Fruit fly (Drosophila melanogaster) whole organism, pupa: ENCODE measurements around the gene PIG-Wb.

ENCODE experiments used
- CG10348 ChIP-seq: fragments of 200-800 bp; sonication (Bioruptor generic); IDR thresholded peaks from 2 replicates; pipeline ENCODE4 v1.3.6; 2022; ENCODE audit warnings: missing biosample characterization, missing genetic modification characterization
- CG12605 ChIP-seq: fragments of 200-800 bp; sonication (Bioruptor generic); IDR thresholded peaks from 2 replicates; pipeline ENCODE4 v1.3.6; 2022; ENCODE audit warnings: missing biosample characterization, missing genetic modification characterization
- CG13204 ChIP-seq: fragments of 200-800 bp; sonication (Bioruptor generic); optimal IDR thresholded peaks from 2 replicates; lab custom pipeline; 2018; ENCODE audit warnings: missing biosample characterization, mild to moderate bottlenecking, missing genetic modification characterization, moderate library complexity
- CG14655 ChIP-seq: fragments of 200-800 bp; sonication (Bioruptor generic); optimal IDR thresholded peaks from 3 replicates; lab custom pipeline; 2017; ENCODE audit warnings: mild to moderate bottlenecking, missing biosample characterization, missing genetic modification reagents, missing genetic modification characterization
- CG15710 ChIP-seq: fragments of 200-800 bp; sonication (Bioruptor generic); optimal IDR thresholded peaks from 2 replicates; lab custom pipeline; 2018; ENCODE audit warnings: missing biosample characterization, mild to moderate bottlenecking, missing genetic modification characterization, moderate library complexity
- CG17806 ChIP-seq: fragments of 200-800 bp; sonication (Bioruptor generic); optimal IDR thresholded peaks from 2 replicates; lab custom pipeline; 2018; ENCODE audit warnings: missing biosample characterization, mild to moderate bottlenecking, missing genetic modification characterization, moderate library complexity
- CG32121 ChIP-seq: fragments of 200-800 bp; sonication (Bioruptor generic); IDR thresholded peaks from 2 replicates; pipeline ENCODE4 v1.3.6; 2022; ENCODE audit warnings: missing biosample characterization, missing genetic modification characterization
- CG34367 ChIP-seq: fragments of 200-800 bp; sonication (Bioruptor generic); optimal IDR thresholded peaks from 2 replicates; lab custom pipeline; 2018; ENCODE audit warnings: missing biosample characterization, mild to moderate bottlenecking, missing genetic modification characterization
- CG4496 ChIP-seq: fragments of 200-800 bp; sonication (Bioruptor generic); IDR thresholded peaks from 3 replicates; pipeline ENCODE4 v1.3.6; 2022; ENCODE audit warnings: missing biosample characterization, missing genetic modification characterization
- CG8159 ChIP-seq: fragments of 200-800 bp; sonication (Bioruptor generic); optimal IDR thresholded peaks from 3 replicates; lab custom pipeline; 2018; ENCODE audit warnings: missing biosample characterization, mild to moderate bottlenecking, missing genetic modification characterization, moderate library complexity
- CG8301 ChIP-seq: fragments of 200-800 bp; sonication (Bioruptor generic); optimal IDR thresholded peaks from 2 replicates; lab custom pipeline; 2018; ENCODE audit warnings: missing biosample characterization, mild to moderate bottlenecking, missing genetic modification characterization
- CG9948 ChIP-seq: fragments of 200-800 bp; sonication (Bioruptor generic); optimal IDR thresholded peaks from 2 replicates; lab custom pipeline; 2018; ENCODE audit warnings: missing biosample characterization, mild to moderate bottlenecking, missing genetic modification characterization, moderate library complexity
- D1 ChIP-seq: fragments of 200-800 bp; sonication (Bioruptor generic); optimal IDR thresholded peaks from 2 replicates; lab custom pipeline; 2018; ENCODE audit warnings: missing biosample characterization, mild to moderate bottlenecking, missing genetic modification characterization, moderate library complexity
- EcR ChIP-seq: fragments of 200-800 bp; sonication (Bioruptor generic); optimal IDR thresholded peaks from 3 replicates; lab custom pipeline; 2019; ENCODE audit warnings: missing biosample characterization, missing genetic modification characterization, mild to moderate bottlenecking, moderate library complexity, missing genetic modification reagents
- Ets98B ChIP-seq: fragments of 200-800 bp; sonication (Bioruptor generic); IDR thresholded peaks from 2 replicates; pipeline ENCODE4 v1.3.6; 2022; ENCODE audit warnings: missing biosample characterization, missing genetic modification characterization
- Pif1A ChIP-seq: fragments of 200-800 bp; sonication (Bioruptor generic); optimal IDR thresholded peaks from 3 replicates; lab custom pipeline; 2016; ENCODE audit warnings: missing biosample characterization, missing genetic modification characterization
- Pif1B ChIP-seq: fragments of 200-800 bp; sonication (Bioruptor generic); optimal IDR thresholded peaks from 3 replicates; lab custom pipeline; 2016; ENCODE audit warnings: missing biosample characterization, missing genetic modification characterization
- Snoo ChIP-seq: fragments of 200-800 bp; sonication (Bioruptor generic); optimal IDR thresholded peaks from 3 replicates; lab custom pipeline; 2017; ENCODE audit warnings: missing biosample characterization, mild to moderate bottlenecking, missing genetic modification characterization, inconsistent platforms
- fd96Ca ChIP-seq: fragments of 200-800 bp; sonication (Bioruptor generic); IDR thresholded peaks from 3 replicates; pipeline ENCODE4 v1.3.6; 2022; ENCODE audit warnings: missing biosample characterization, missing genetic modification characterization
- gl ChIP-seq: fragments of 200-800 bp; sonication (Bioruptor generic); optimal IDR thresholded peaks from 2 replicates; lab custom pipeline; 2018; ENCODE audit warnings: missing biosample characterization, mild to moderate bottlenecking, missing genetic modification characterization
- rn ChIP-seq: fragments of 200-800 bp; sonication (Bioruptor generic); IDR thresholded peaks from 2 replicates; pipeline ENCODE4 v1.3.6; 2022; ENCODE audit warnings: missing biosample characterization, missing genetic modification characterization

Gene PIG-Wb

DNA sequence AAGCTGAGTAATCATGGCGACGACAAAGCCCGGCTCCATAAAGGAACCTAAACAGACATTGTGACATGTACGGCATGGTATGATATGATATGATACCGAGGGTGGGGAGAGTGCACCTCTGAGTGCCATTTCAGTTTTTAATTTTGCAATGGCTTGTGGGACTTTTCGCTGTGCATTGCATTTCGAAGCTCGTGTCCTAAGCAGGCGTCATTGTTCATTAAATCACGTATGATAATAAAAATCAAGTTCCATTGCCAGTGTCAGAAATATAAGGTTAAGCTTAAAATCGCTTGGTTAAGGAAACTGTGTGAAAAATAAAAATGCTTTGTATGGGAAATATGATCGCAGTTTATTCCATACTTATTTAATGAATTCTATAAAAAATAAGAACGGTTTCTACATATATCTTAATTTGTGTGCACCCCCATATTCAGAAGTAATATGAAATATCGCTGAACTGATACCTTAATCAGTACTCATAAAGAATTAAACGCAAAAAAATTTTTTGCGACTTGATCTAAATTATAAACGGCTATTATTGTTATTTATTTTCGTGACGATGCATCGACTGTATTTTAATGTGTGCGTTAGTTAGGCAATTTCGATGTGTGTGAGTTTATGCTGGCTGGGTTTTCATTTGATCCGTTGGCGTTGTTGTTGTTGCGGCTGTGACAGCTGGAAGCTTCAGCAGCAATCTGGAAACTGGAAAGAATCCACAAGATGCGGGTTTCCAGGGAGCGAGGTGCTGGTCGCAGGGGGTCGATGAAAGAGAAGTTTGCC, 8.3 kb downstream of the PIG-Wb start:
- TF ChIP-seq CG8159 (no peak), CG15710 (no peak), CG17806 (tag; lab: Kevin White, UChicago) (no peak), CG34367 (tag; lab: Kevin White, UChicago) (no peak), Pif1A (no peak), Ets98B (GFP tag; lab: Robert Waterston, UW) (no peak), EcR (GFP tag; lab: Kevin White, UChicago) (no peak), gl (tag; lab: Kevin White, UChicago) (no peak), Snoo (tag; lab: Kevin White, UChicago) (no peak), CG14655 (GFP tag; lab: Kevin White, UChicago) (no peak), Pif1B (GFP tag; lab: Kevin White, UChicago) (no peak), CG12605 (GFP tag; lab: Robert Waterston, UW) (no peak), CG13204 (GFP tag; lab: Kevin White, UChicago) (no peak), CG10348 (GFP tag; lab: Robert Waterston, UW) (no peak), rn (no peak), D1 (tag; lab: Kevin White, UChicago) (no peak), CG32121 (GFP tag; lab: Robert Waterston, UW) (no peak)

DNA sequence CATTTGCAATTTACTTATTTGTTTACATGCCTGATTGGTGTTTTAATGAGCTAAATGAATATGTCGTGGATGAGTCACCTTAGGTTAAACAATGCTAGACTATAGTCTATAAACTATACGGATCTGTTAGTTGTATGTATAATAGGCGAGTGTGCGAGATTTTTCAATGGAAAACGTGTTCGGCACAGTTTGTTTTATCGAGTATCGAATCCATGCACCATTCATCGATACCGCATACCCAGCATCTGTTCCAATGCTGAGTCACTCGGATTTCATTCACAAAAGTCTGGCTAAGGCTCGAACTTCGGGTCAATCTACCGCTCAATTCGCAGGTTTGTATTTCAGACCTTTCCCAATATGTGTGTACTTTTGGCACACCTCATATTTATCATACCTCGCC, 10.5 kb downstream of the PIG-Wb start:
- TF ChIP-seq CG34367 (tag; lab: Kevin White, UChicago) = no peak
- no peak for TF ChIP-seq CG8159
- no peak for TF ChIP-seq gl (tag; lab: Kevin White, UChicago)
- no peak for TF ChIP-seq Pif1A
- no peak for TF ChIP-seq CG14655 (GFP tag; lab: Kevin White, UChicago)
- TF ChIP-seq fd96Ca = no peak
- TF ChIP-seq CG12605 (GFP tag; lab: Robert Waterston, UW) = no peak
- no peak for TF ChIP-seq Pif1B (GFP tag; lab: Kevin White, UChicago)
- no peak for TF ChIP-seq CG17806 (tag; lab: Kevin White, UChicago)
- no peak for TF ChIP-seq CG8301 (tag; lab: Kevin White, UChicago)
- no peak for TF ChIP-seq CG9948
- TF ChIP-seq CG32121 (GFP tag; lab: Robert Waterston, UW) = no peak
- TF ChIP-seq Ets98B (GFP tag; lab: Robert Waterston, UW) = no peak
- no peak for TF ChIP-seq D1 (tag; lab: Kevin White, UChicago)
- no peak for TF ChIP-seq Snoo (tag; lab: Kevin White, UChicago)
- no peak for TF ChIP-seq CG10348 (GFP tag; lab: Robert Waterston, UW)
- no peak for TF ChIP-seq CG4496
- TF ChIP-seq rn = no peak
- no peak for TF ChIP-seq EcR (GFP tag; lab: Kevin White, UChicago)

DNA sequence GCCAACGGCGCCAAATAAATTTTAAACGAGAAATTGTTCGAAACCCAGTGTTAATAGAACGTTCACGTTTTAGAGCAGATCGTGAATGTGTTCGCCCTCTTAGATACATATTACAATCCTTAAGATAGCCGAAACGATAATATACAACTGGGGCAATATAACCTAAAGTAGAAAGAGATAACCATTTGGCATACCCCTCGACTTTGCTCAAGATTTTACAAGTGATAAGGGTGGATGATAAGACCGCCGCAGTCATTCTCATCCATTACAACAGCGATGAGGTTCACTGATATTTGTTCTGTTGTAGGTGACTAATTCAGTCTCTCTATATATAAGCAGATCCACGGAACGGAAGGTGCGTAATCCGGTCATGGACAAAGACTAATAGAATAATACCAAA, 11.2 kb downstream of the PIG-Wb start:
- peak; percentile 9 for TF ChIP-seq EcR (GFP tag; lab: Kevin White, UChicago)
- TF ChIP-seq Ets98B (GFP tag; lab: Robert Waterston, UW) = no peak
- TF ChIP-seq CG8159 = no peak

- TF ChIP-seq Pif1B (GFP tag; lab: Kevin White, UChicago) = no peak
- no peak for TF ChIP-seq CG34367 (tag; lab: Kevin White, UChicago)
- TF ChIP-seq rn = no peak
- no peak for TF ChIP-seq Snoo (tag; lab: Kevin White, UChicago)
- no peak for TF ChIP-seq CG15710
Observed at dm6 chr3L:1724090-1724489, 13.8 kb downstream of the PIG-Wb start, which contains the start of gene CG12035. Gene CG12035, plus strand, starts transcription at chr3L:1724390.

- TF ChIP-seq CG8159 (no peak), fd96Ca (no peak), Snoo (tag; lab: Kevin White, UChicago) (no peak), Pif1B (GFP tag; lab: Kevin White, UChicago) (no peak), Pif1A (no peak), CG10348 (GFP tag; lab: Robert Waterston, UW) (no peak), CG13204 (GFP tag; lab: Kevin White, UChicago) (no peak)
Observed at dm6 chr3L:1723053-1723452, 14.9 kb downstream of the PIG-Wb start, which contains the start of gene CG18171. Gene CG18171, minus strand, starts transcription at chr3L:1723153.

DNA sequence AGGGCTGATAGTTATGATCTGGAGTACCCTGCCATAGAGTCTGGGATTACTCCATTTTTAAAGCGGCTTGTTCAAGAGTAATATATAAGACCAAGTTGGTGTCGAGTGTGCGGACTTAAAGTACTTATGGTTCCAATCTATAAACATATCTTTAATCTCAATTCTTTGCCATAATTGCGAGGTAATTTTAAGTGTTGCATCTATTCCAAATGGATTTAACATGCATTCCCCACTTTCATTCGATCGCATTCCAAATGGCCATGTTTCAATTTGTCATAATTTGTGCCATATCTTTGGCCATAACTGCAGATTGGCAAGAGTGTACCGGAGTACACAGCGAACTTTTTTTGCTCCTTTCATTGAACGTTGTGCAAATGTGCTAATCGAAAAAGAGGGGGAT, 26.7 kb downstream of the PIG-Wb start:
- TF ChIP-seq CG8159 = peak; percentile 67
- TF ChIP-seq CG14655 (GFP tag; lab: Kevin White, UChicago) = no peak
- TF ChIP-seq CG15710 = peak; percentile 63
- TF ChIP-seq CG17806 (tag; lab: Kevin White, UChicago) = peak; percentile 34
- peak; percentile 52 for TF ChIP-seq CG34367 (tag; lab: Kevin White, UChicago)
- no peak for TF ChIP-seq Snoo (tag; lab: Kevin White, UChicago)
- TF ChIP-seq, all 21 proteins: peak for 4

DNA sequence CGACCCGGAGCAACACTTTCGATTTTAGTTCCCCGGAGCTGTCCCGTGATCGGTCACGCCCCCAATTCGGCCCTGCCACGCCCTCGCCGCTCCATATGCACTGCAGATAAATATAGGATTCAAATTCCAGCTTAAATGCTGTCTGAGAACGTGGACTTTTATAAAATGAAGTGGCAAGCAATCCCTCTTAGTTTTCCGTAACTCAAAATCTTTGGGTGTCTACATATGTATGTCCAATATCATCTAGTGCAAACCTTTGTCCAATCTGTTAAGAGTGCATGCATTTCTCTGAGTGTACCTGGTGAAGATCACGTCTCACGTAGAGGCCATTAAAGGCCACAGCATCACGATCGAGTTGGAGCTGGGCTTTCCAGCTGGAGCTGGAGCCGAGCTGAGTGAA, 27.3 kb downstream of the PIG-Wb start:
- TF ChIP-seq CG10348 (GFP tag; lab: Robert Waterston, UW) (no peak), CG32121 (GFP tag; lab: Robert Waterston, UW) (no peak), Ets98B (GFP tag; lab: Robert Waterston, UW) (no peak), D1 (tag; lab: Kevin White, UChicago) (no peak), EcR (GFP tag; lab: Kevin White, UChicago) (no peak), Snoo (tag; lab: Kevin White, UChicago) (no peak), CG8301 (tag; lab: Kevin White, UChicago) (no peak), CG8159 (peak; percentile 61), CG17806 (tag; lab: Kevin White, UChicago) (peak; percentile 51), CG4496 (peak; percentile 54; the same call in 1 of the 3 replicates), CG14655 (GFP tag; lab: Kevin White, UChicago) (peak; percentile 39), gl (tag; lab: Kevin White, UChicago) (no peak), rn (no peak), fd96Ca (peak; percentile 56; the same call in 1 of the 3 replicates), CG13204 (GFP tag; lab: Kevin White, UChicago) (no peak), CG12605 (GFP tag; lab: Robert Waterston, UW) (no peak), Pif1B (GFP tag; lab: Kevin White, UChicago) (no peak), CG9948 (peak; percentile 42), CG34367 (tag; lab: Kevin White, UChicago) (no peak), CG15710 (peak; percentile 27), Pif1A (peak; percentile 32)
